Worm (Caenorhabditis elegans) whole organism, L1 larva: ENCODE results near the gene F18G5.6.

Source experiments
- ama-1 ChIP-seq: fragments of 150-350 bp; optimal IDR thresholded peaks from 2 replicates; lab custom pipeline; 2014
- egl-13 ChIP-seq: sonication (generic microtip); optimal IDR thresholded peaks from 2 replicates; lab custom pipeline; 2016; ENCODE audit warnings: missing genotype, missing genetic modification reagents, missing genetic modification characterization, missing compliant biosample characterization
- elt-3 ChIP-seq, 6 experiments: fragments of 150-350 bp in 1 of 6; sonication (generic microtip); optimal IDR thresholded peaks; 2 replicates each; lab custom pipeline; 2017 to 2018; ENCODE audit warnings: missing biosample characterization in 6 of 6, missing genetic modification characterization in 6 of 6, inconsistent platforms in 1 of 6
- fkh-10 ChIP-seq: sonication (generic microtip); optimal IDR thresholded peaks from 2 replicates; lab custom pipeline; 2017; ENCODE audit warnings: missing biosample characterization, missing genetic modification reagents, missing genetic modification characterization
- fos-1 ChIP-seq: fragments of 150-350 bp; optimal IDR thresholded peaks from 2 replicates; lab custom pipeline; 2014; ENCODE audit warnings: missing biosample characterization, missing genetic modification characterization
- lin-13 ChIP-seq: fragments of 150-350 bp; optimal IDR thresholded peaks from 2 replicates; lab custom pipeline; 2014; ENCODE audit warnings: missing biosample characterization, missing genetic modification reagents, missing genetic modification characterization
- nhr-77 ChIP-seq: fragments of 150-350 bp; optimal IDR thresholded peaks from 2 replicates; lab custom pipeline; 2014; ENCODE audit warnings: missing biosample characterization, missing genetic modification characterization
- snpc-4 ChIP-seq: fragments of 150-350 bp; optimal IDR thresholded peaks from 2 replicates; lab custom pipeline; 2014; ENCODE audit warnings: missing biosample characterization, missing genetic modification characterization
- sup-37 ChIP-seq: fragments of 200-800 bp; sonication (Bioruptor generic); optimal IDR thresholded peaks from 2 replicates; lab custom pipeline; 2018; ENCODE audit warnings: mild to moderate bottlenecking, missing genetic modification characterization, missing compliant biosample characterization
- tlp-1 ChIP-seq: fragments of 150-350 bp; optimal IDR thresholded peaks from 2 replicates; lab custom pipeline; 2014; ENCODE audit warnings: missing biosample characterization, missing genetic modification characterization
- vab-15 ChIP-seq: sonication (generic microtip); optimal IDR thresholded peaks from 2 replicates; lab custom pipeline; 2017; ENCODE audit warnings: missing genotype, mild to moderate bottlenecking, missing genetic modification characterization, missing compliant biosample characterization

ce11 chrX:9212675-9213074, 51.5 kb downstream of the F18G5.6 start:
- TF ChIP-seq fos-1 (tag; lab: Kevin White, UChicago) (no peak), ama-1 (no peak), vab-15 (tag; lab: Kevin White, UChicago) (no peak), lin-13 (no peak), egl-13 (tag; lab: Kevin White, UChicago) (no peak), tlp-1 (no peak), snpc-4 (tag; lab: Kevin White, UChicago) (no peak), sup-37 (GFP tag; lab: Kevin White, UChicago) (no peak), nhr-77 (no peak), fkh-10 (GFP tag; lab: Kevin White, UChicago) (no peak), elt-3 (tag; optimal IDR thresholded peaks at IDR 0.05; lab: Kevin White, UChicago) (no peak)
